Worm (Caenorhabditis elegans) whole organism, young adult: ENCODE results near the gene ant-1.3.
A peak's percentile ranks its signal among the peaks of the same experiment; 100 is the strongest.

Source experiments
- B0035.1 ChIP-seq: sonication (generic microtip); optimal IDR thresholded peaks from 2 replicates; lab custom pipeline; 2016; ENCODE audit warnings: missing genetic modification characterization, mild to moderate bottlenecking, missing compliant biosample characterization, missing genotype, missing genetic modification reagents
- C06A6.2 ChIP-seq: fragments of 200-800 bp; sonication (Bioruptor generic); conservative IDR thresholded peaks from 2 replicates; pipeline ENCODE4 v1.3.6; 2022; ENCODE audit warnings: missing genetic modification characterization, missing compliant biosample characterization
- C17E4.6 ChIP-seq: fragments of 200-800 bp; sonication (Bioruptor generic); IDR thresholded peaks from 2 replicates; pipeline ENCODE4 v1.3.6; 2022; ENCODE audit warnings: missing genetic modification reagents, missing genetic modification characterization, missing compliant biosample characterization
- F22D6.2 ChIP-seq: sonication (generic microtip); optimal IDR thresholded peaks from 2 replicates; lab custom pipeline; 2016; ENCODE audit warnings: mild to moderate bottlenecking, missing genetic modification characterization, missing compliant biosample characterization
- F55B11.4 ChIP-seq: sonication (generic microtip); optimal IDR thresholded peaks from 2 replicates; lab custom pipeline; 2016; ENCODE audit warnings: missing compliant biosample characterization, missing genetic modification characterization, borderline replicate concordance; ENCODE audit not compliant: insufficient read depth
- F57A8.1 ChIP-seq: fragments of 200-800 bp; sonication (Bioruptor generic); optimal IDR thresholded peaks from 2 replicates; lab custom pipeline; 2018; ENCODE audit warnings: mild to moderate bottlenecking, missing genetic modification characterization, moderate library complexity, missing compliant biosample characterization
- K11D2.4 ChIP-seq: fragments of 200-800 bp; sonication (Bioruptor generic); IDR thresholded peaks from 2 replicates; pipeline ENCODE4 v1.3.6; 2022; ENCODE audit warnings: missing genetic modification reagents, missing genetic modification characterization, missing compliant biosample characterization
- K12H6.12 ChIP-seq: fragments of 200-800 bp; sonication (Bioruptor generic); optimal IDR thresholded peaks from 2 replicates; lab custom pipeline; 2018; ENCODE audit warnings: mild to moderate bottlenecking, missing genetic modification characterization, missing compliant biosample characterization
- Y53G8AR.9 ChIP-seq: fragments of 200-800 bp; sonication (Bioruptor generic); conservative IDR thresholded peaks from 2 replicates; pipeline ENCODE4 v1.3.6; 2022; ENCODE audit warnings: missing genetic modification reagents, missing genetic modification characterization, missing compliant biosample characterization
- ZK185.1 ChIP-seq: sonication (generic microtip); optimal IDR thresholded peaks from 2 replicates; lab custom pipeline; 2016; ENCODE audit warnings: mild to moderate bottlenecking, missing genetic modification characterization, missing compliant biosample characterization; ENCODE audit not compliant: poor library complexity, severe bottlenecking
- akir-1 ChIP-seq: fragments of 200-800 bp; sonication (Bioruptor generic); optimal IDR thresholded peaks from 2 replicates; lab custom pipeline; 2018; ENCODE audit warnings: mild to moderate bottlenecking, missing genetic modification characterization, moderate library complexity, missing compliant biosample characterization
- atf-7 ChIP-seq: sonication (generic microtip); optimal IDR thresholded peaks from 2 replicates; lab custom pipeline; 2017; ENCODE audit warnings: mild to moderate bottlenecking, missing genetic modification characterization, missing compliant biosample characterization
- bed-2 ChIP-seq: fragments of 200-800 bp; sonication (Bioruptor generic); IDR thresholded peaks from 2 replicates; pipeline ENCODE4 v1.3.6; 2022; ENCODE audit warnings: missing genetic modification reagents, missing genetic modification characterization, missing compliant biosample characterization
- cebp-1 ChIP-seq, 2 experiments: fragments of 200-800 bp in 1 of 2; sonication (Bioruptor generic) in 1 of 2; sonication (generic microtip) in 1 of 2; IDR thresholded peaks in 1 of 2; optimal IDR thresholded peaks in 1 of 2; 2 replicates each; pipeline versions ENCODE4 v1.3.6 to Lab custom; 2017 to 2022; ENCODE audit warnings: missing compliant biosample characterization in 2 of 2, missing genetic modification characterization in 2 of 2, mild to moderate bottlenecking in 1 of 2, missing genetic modification reagents in 1 of 2, moderate library complexity in 1 of 2
- cebp-2 ChIP-seq: fragments of 200-800 bp; sonication (Bioruptor generic); IDR thresholded peaks from 2 replicates; pipeline ENCODE4 v1.3.6; 2022; ENCODE audit warnings: missing genetic modification characterization, missing compliant biosample characterization
- ceh-27 ChIP-seq: fragments of 200-800 bp; sonication (Bioruptor generic); optimal IDR thresholded peaks from 2 replicates; lab custom pipeline; 2018; ENCODE audit warnings: mild to moderate bottlenecking, missing genetic modification characterization, moderate library complexity, missing compliant biosample characterization
- ceh-40 ChIP-seq: fragments of 200-800 bp; sonication (Bioruptor generic); IDR thresholded peaks from 2 replicates; pipeline ENCODE4 v1.3.6; 2022; ENCODE audit warnings: missing genetic modification characterization, missing compliant biosample characterization
- ceh-58 ChIP-seq: fragments of 200-800 bp; sonication (Bioruptor generic); IDR thresholded peaks from 2 replicates; pipeline ENCODE4 v1.3.6; 2022; ENCODE audit warnings: missing genetic modification characterization, missing compliant biosample characterization
- chd-7 ChIP-seq: sonication (generic microtip); optimal IDR thresholded peaks from 2 replicates; lab custom pipeline; 2016; ENCODE audit warnings: mild to moderate bottlenecking, missing genetic modification characterization, moderate library complexity, missing compliant biosample characterization
- dox-1 ChIP-seq: fragments of 200-800 bp; sonication (Bioruptor generic); IDR thresholded peaks from 2 replicates; pipeline ENCODE4 v1.3.6; 2022; ENCODE audit warnings: missing genetic modification reagents, missing genetic modification characterization, missing compliant biosample characterization
- efl-1 ChIP-seq: fragments of 150-350 bp; optimal IDR thresholded peaks from 2 replicates; lab custom pipeline; 2014; ENCODE audit warnings: missing biosample characterization, missing genetic modification reagents, missing genetic modification characterization
- egl-18 ChIP-seq: fragments of 200-800 bp; sonication (Bioruptor generic); IDR thresholded peaks from 2 replicates; pipeline ENCODE4 v1.3.6; 2022; ENCODE audit warnings: missing genetic modification reagents, missing genetic modification characterization, missing compliant biosample characterization
- ekl-4 ChIP-seq: fragments of 200-800 bp; sonication (Bioruptor generic); IDR thresholded peaks from 2 replicates; pipeline ENCODE4 v1.3.6; 2022; ENCODE audit warnings: missing genetic modification reagents, missing genetic modification characterization, missing compliant biosample characterization
- hmg-1.2 ChIP-seq: fragments of 200-800 bp; sonication (Bioruptor generic); IDR thresholded peaks from 2 replicates; pipeline ENCODE4 v1.3.6; 2022; ENCODE audit warnings: missing genetic modification reagents, missing genetic modification characterization, missing compliant biosample characterization
- mel-28 ChIP-seq: sonication (generic microtip); optimal IDR thresholded peaks from 2 replicates; lab custom pipeline; 2016; ENCODE audit warnings: borderline replicate concordance, mild to moderate bottlenecking, missing genetic modification characterization, missing compliant biosample characterization
- nfya-2 ChIP-seq: fragments of 200-800 bp; sonication (Bioruptor generic); IDR thresholded peaks from 2 replicates; pipeline ENCODE4 v1.3.6; 2022; ENCODE audit warnings: missing genetic modification reagents, missing genetic modification characterization, missing compliant biosample characterization
- nhr-120 ChIP-seq: fragments of 200-800 bp; sonication (Bioruptor generic); IDR thresholded peaks from 2 replicates; pipeline ENCODE4 v1.3.6; 2022; ENCODE audit warnings: missing genetic modification characterization, missing compliant biosample characterization
- nhr-179 ChIP-seq: sonication (generic microtip); optimal IDR thresholded peaks from 2 replicates; lab custom pipeline; 2016; ENCODE audit warnings: mild to moderate bottlenecking, missing genetic modification characterization, missing compliant biosample characterization
- nhr-27 ChIP-seq: fragments of 200-800 bp; sonication (Bioruptor generic); optimal IDR thresholded peaks from 2 replicates; lab custom pipeline; 2018; ENCODE audit warnings: mild to moderate bottlenecking, missing genetic modification characterization, moderate library complexity, missing compliant biosample characterization
- nhr-80 ChIP-seq: sonication (generic microtip); optimal IDR thresholded peaks from 2 replicates; lab custom pipeline; 2016; ENCODE audit warnings: missing genetic modification characterization, missing compliant biosample characterization
- nhr-90 ChIP-seq: sonication (generic microtip); optimal IDR thresholded peaks from 2 replicates; lab custom pipeline; 2016; ENCODE audit warnings: missing genotype, mild to moderate bottlenecking, missing genetic modification characterization, missing compliant biosample characterization
- pha-4 ChIP-seq: fragments of 150-350 bp; sonication (generic microtip); optimal IDR thresholded peaks from 2 replicates; lab custom pipeline; 2014; ENCODE audit warnings: missing biosample characterization, missing genetic modification reagents, missing genetic modification characterization
- rcor-1 ChIP-seq: fragments of 200-800 bp; sonication (Bioruptor generic); IDR thresholded peaks from 2 replicates; pipeline ENCODE4 v1.3.6; 2022; ENCODE audit warnings: missing genetic modification reagents, missing genetic modification characterization, missing compliant biosample characterization
- sdz-38 ChIP-seq: sonication (generic microtip); optimal IDR thresholded peaks from 2 replicates; lab custom pipeline; 2016; ENCODE audit warnings: missing genotype, missing genetic modification characterization, missing compliant biosample characterization
- snpc-1.1 ChIP-seq: sonication (generic microtip); optimal IDR thresholded peaks from 2 replicates; lab custom pipeline; 2017; ENCODE audit warnings: missing genetic modification characterization, mild to moderate bottlenecking, missing compliant biosample characterization, antibody characterized with exemption, moderate library complexity, missing genotype, missing genetic modification reagents; ENCODE audit not compliant: insufficient read depth
- snpc-3.4 ChIP-seq: sonication (generic microtip); optimal IDR thresholded peaks from 2 replicates; lab custom pipeline; 2017; ENCODE audit warnings: missing genetic modification characterization, mild to moderate bottlenecking, missing compliant biosample characterization, antibody characterized with exemption, moderate library complexity, missing genotype, missing genetic modification reagents
- sptf-2 ChIP-seq: fragments of 200-800 bp; sonication (Bioruptor generic); optimal IDR thresholded peaks from 2 replicates; lab custom pipeline; 2018; ENCODE audit warnings: mild to moderate bottlenecking, missing genetic modification characterization, missing compliant biosample characterization
- tlf-1 ChIP-seq: fragments of 200-800 bp; sonication (Bioruptor generic); optimal IDR thresholded peaks from 2 replicates; lab custom pipeline; 2018; ENCODE audit warnings: mild to moderate bottlenecking, missing genetic modification characterization, missing compliant biosample characterization
- ztf-18 ChIP-seq: sonication (generic microtip); optimal IDR thresholded peaks from 2 replicates; lab custom pipeline; 2016; ENCODE audit warnings: missing genotype, mild to moderate bottlenecking, missing genetic modification characterization, missing compliant biosample characterization
- ztf-22 ChIP-seq: fragments of 200-800 bp; sonication (Bioruptor generic); optimal IDR thresholded peaks from 2 replicates; lab custom pipeline; 2018; ENCODE audit warnings: mild to moderate bottlenecking, missing genetic modification characterization, moderate library complexity, missing compliant biosample characterization
- ztf-25 ChIP-seq: fragments of 200-800 bp; sonication (Bioruptor generic); IDR thresholded peaks from 2 replicates; pipeline ENCODE4 v1.3.6; 2022; ENCODE audit warnings: missing genetic modification reagents, missing genetic modification characterization, missing compliant biosample characterization
- ztf-3 ChIP-seq: fragments of 200-800 bp; sonication (Bioruptor generic); optimal IDR thresholded peaks from 2 replicates; lab custom pipeline; 2018; ENCODE audit warnings: mild to moderate bottlenecking, missing genetic modification characterization, missing compliant biosample characterization
- ztf-6 ChIP-seq: fragments of 200-800 bp; sonication (Bioruptor generic); IDR thresholded peaks from 2 replicates; pipeline ENCODE4 v1.3.6; 2022; ENCODE audit warnings: missing genetic modification reagents, missing genetic modification characterization, missing compliant biosample characterization

The ant-1.3 gene

ce11 chrIV:9680841-9681240, 28.3 kb downstream of the ant-1.3 start, which contains the start of gene ins-8:
Gene ins-8 (minus strand): TSS chrIV:9680941.
- TF ChIP-seq Y53G8AR.9 (GFP tag; lab: Robert Waterston, UW) = no peak
- TF ChIP-seq ceh-40 = no peak
- no peak for TF ChIP-seq pha-4 (tag; lab: Kevin White, UChicago)
- no peak for TF ChIP-seq F57A8.1
- TF ChIP-seq F22D6.2 (tag; lab: Kevin White, UChicago) = no peak
- no peak for TF ChIP-seq C06A6.2
- no peak for TF ChIP-seq nfya-2 (GFP tag; lab: Robert Waterston, UW)
- no peak for TF ChIP-seq akir-1 (GFP tag; lab: Kevin White, UChicago)

ce11 chrIV:9679296-9679695, 29.8 kb downstream of the ant-1.3 start:
- TF ChIP-seq F55B11.4 (no peak), K12H6.12 (tag; lab: Kevin White, UChicago) (no peak), ztf-25 (GFP tag; lab: Robert Waterston, UW) (no peak), egl-18 (no peak), sdz-38 (tag; lab: Kevin White, UChicago) (no peak), atf-7 (tag; lab: Kevin White, UChicago) (no peak), ztf-3 (no peak), nhr-27 (tag; lab: Kevin White, UChicago) (no peak), snpc-1.1 (tag; lab: Kevin White, UChicago) (no peak), cebp-1 (GFP tag; IDR thresholded peaks at IDR 0.05; lab: Robert Waterston, UW) (no peak), cebp-1 (tag; optimal IDR thresholded peaks at IDR 0.05; lab: Kevin White, UChicago) (no peak), sptf-2 (GFP tag; lab: Kevin White, UChicago) (no peak), efl-1 (GFP tag; lab: Kevin White, UChicago) (no peak), snpc-3.4 (tag; lab: Kevin White, UChicago) (no peak), cebp-2 (GFP tag; lab: Robert Waterston, UW) (no peak), ceh-40 (no peak), nhr-120 (no peak), ceh-58 (GFP tag; lab: Robert Waterston, UW) (no peak), ZK185.1 (no peak)
- TF ChIP-seq, all 124 proteins: peak for 0

- TF ChIP-seq C17E4.6 (GFP tag; lab: Robert Waterston, UW) (no peak), tlf-1 (GFP tag; lab: Kevin White, UChicago) (no peak)
Observed at ce11 chrIV:9678007-9678406, 31.1 kb downstream of the ant-1.3 start.

ce11 chrIV:9677226-9677992, 31.7 kb downstream of the ant-1.3 start:
- no peak for TF ChIP-seq bed-2 (GFP tag; lab: Robert Waterston, UW)
- TF ChIP-seq hmg-1.2 = peak; percentile 80
- TF ChIP-seq K11D2.4 (GFP tag; lab: Robert Waterston, UW) = peak; percentile 71; the same call in 1 of the 2 replicates
- TF ChIP-seq ztf-22 (GFP tag; lab: Kevin White, UChicago) = peak; percentile 59
- TF ChIP-seq cebp-1 (GFP tag; IDR thresholded peaks at IDR 0.05; lab: Robert Waterston, UW) = peak; percentile 28; the same call in 1 of the 2 replicates
- TF ChIP-seq cebp-1 (tag; optimal IDR thresholded peaks at IDR 0.05; lab: Kevin White, UChicago) = peak; percentile 64
- peak; percentile 42 for TF ChIP-seq chd-7 (tag; lab: Kevin White, UChicago)
- no peak for TF ChIP-seq mel-28 (tag; lab: Kevin White, UChicago)
- TF ChIP-seq ceh-27 = peak; percentile 55
- no peak for TF ChIP-seq sdz-38 (tag; lab: Kevin White, UChicago)
- no peak for TF ChIP-seq rcor-1
- no peak for TF ChIP-seq B0035.1 (tag; lab: Kevin White, UChicago)
- 0 out of 2 replicates have a peak, but pooled peaks have one; percentile 7 for TF ChIP-seq dox-1 (GFP tag; lab: Robert Waterston, UW)
- no peak for TF ChIP-seq nhr-90 (tag; lab: Kevin White, UChicago)
- peak; percentile 79 for TF ChIP-seq nhr-80
- TF ChIP-seq ztf-18 (tag; lab: Kevin White, UChicago) = no peak
- TF ChIP-seq ekl-4 = no peak
- TF ChIP-seq nhr-179 (tag; lab: Kevin White, UChicago) = no peak
- TF ChIP-seq ztf-6 (GFP tag; lab: Robert Waterston, UW) = no peak
